Fruit fly (Drosophila melanogaster) whole organism, embryonic: ENCODE data around the gene Charon.

Experiments used
- BEAF-32 ChIP-seq: fragments of 200-800 bp; sonication (Bioruptor generic); optimal IDR thresholded peaks from 3 replicates; lab custom pipeline; 2017; ENCODE audit warnings: missing biosample characterization, missing genetic modification characterization, mild to moderate bottlenecking, moderate library complexity, missing genetic modification reagents
- Blimp-1 ChIP-seq: fragments of 200-800 bp; sonication (Bioruptor generic); optimal IDR thresholded peaks from 3 replicates; lab custom pipeline; 2018; ENCODE audit warnings: missing biosample characterization, missing genetic modification characterization, mild to moderate bottlenecking, moderate library complexity, missing genetic modification reagents
- CG10209 ChIP-seq: fragments of 200-800 bp; sonication (Bioruptor generic); optimal IDR thresholded peaks from 3 replicates; lab custom pipeline; 2017; ENCODE audit warnings: missing biosample characterization, mild to moderate bottlenecking, missing genetic modification characterization, missing genetic modification reagents
- CG10431 ChIP-seq: fragments of 200-800 bp; sonication (Bioruptor generic); optimal IDR thresholded peaks from 3 replicates; lab custom pipeline; 2018; ENCODE audit warnings: missing biosample characterization, mild to moderate bottlenecking, missing genetic modification characterization
- CG10979 ChIP-seq: fragments of 200-800 bp; sonication (Bioruptor generic); optimal IDR thresholded peaks from 2 replicates; lab custom pipeline; 2018; ENCODE audit warnings: missing biosample characterization, mild to moderate bottlenecking, missing genetic modification characterization, moderate library complexity
- CG11093 ChIP-seq: fragments of 200-800 bp; sonication (Bioruptor generic); IDR thresholded peaks from 3 replicates; pipeline ENCODE4 v1.3.6; 2022; ENCODE audit warnings: missing biosample characterization, missing genetic modification characterization
- CG13287 ChIP-seq: fragments of 200-800 bp; sonication (Bioruptor generic); IDR thresholded peaks from 2 replicates; pipeline ENCODE4 v1.3.6; 2022; ENCODE audit warnings: missing biosample characterization, missing genetic modification characterization; ENCODE audit not compliant: partially characterized antibody
- CG1647 ChIP-seq: fragments of 200-800 bp; sonication (Bioruptor generic); optimal IDR thresholded peaks from 3 replicates; lab custom pipeline; 2016; ENCODE audit warnings: missing biosample characterization, missing genetic modification characterization
- CG16779 ChIP-seq: fragments of 200-800 bp; sonication (Bioruptor generic); IDR thresholded peaks from 2 replicates; pipeline ENCODE4 v1.3.6; 2022; ENCODE audit warnings: missing biosample characterization, missing genetic modification characterization
- CG2889 ChIP-seq: fragments of 200-800 bp; sonication (Bioruptor generic); IDR thresholded peaks from 3 replicates; pipeline ENCODE4 v1.3.6; 2022; ENCODE audit warnings: missing biosample characterization, missing genetic modification characterization
- CG31365 ChIP-seq: fragments of 200-800 bp; sonication (Bioruptor generic); optimal IDR thresholded peaks from 2 replicates; lab custom pipeline; 2018; ENCODE audit warnings: missing biosample characterization, mild to moderate bottlenecking, missing genetic modification characterization
- CG3838 ChIP-seq: fragments of 200-800 bp; sonication (Bioruptor generic); optimal IDR thresholded peaks from 3 replicates; lab custom pipeline; 2016; ENCODE audit warnings: missing biosample characterization, missing genetic modification characterization
- CG4404 ChIP-seq: fragments of 200-800 bp; sonication (Bioruptor generic); IDR thresholded peaks from 2 replicates; pipeline ENCODE4 v1.3.6; 2022; ENCODE audit warnings: missing biosample characterization, missing genetic modification characterization
- CG5180 ChIP-seq: fragments of 200-800 bp; sonication (Bioruptor generic); optimal IDR thresholded peaks from 3 replicates; lab custom pipeline; 2017; ENCODE audit warnings: missing biosample characterization, missing genetic modification characterization, mild to moderate bottlenecking, moderate library complexity, missing genetic modification reagents
- CG6791 ChIP-seq: fragments of 200-800 bp; sonication (Bioruptor generic); IDR thresholded peaks from 3 replicates; pipeline ENCODE4 v1.3.6; 2022; ENCODE audit warnings: missing biosample characterization, missing genetic modification characterization; ENCODE audit not compliant: partially characterized antibody
- CG7928 ChIP-seq: fragments of 200-800 bp; sonication (Bioruptor generic); optimal IDR thresholded peaks from 2 replicates; lab custom pipeline; 2017; ENCODE audit warnings: missing biosample characterization, mild to moderate bottlenecking, missing genetic modification characterization
- CG9215 ChIP-seq: fragments of 200-800 bp; sonication (Bioruptor generic); IDR thresholded peaks from 2 replicates; pipeline ENCODE4 v1.3.6; 2022; ENCODE audit warnings: missing biosample characterization, missing genetic modification characterization
- CrebB ChIP-seq: fragments of 200-800 bp; sonication (Bioruptor generic); optimal IDR thresholded peaks from 3 replicates; lab custom pipeline; 2018; ENCODE audit warnings: missing biosample characterization, mild to moderate bottlenecking, missing genetic modification characterization
- Dip3 ChIP-seq: fragments of 200-800 bp; sonication (Bioruptor generic); optimal IDR thresholded peaks from 3 replicates; lab custom pipeline; 2016; ENCODE audit warnings: missing biosample characterization, missing genetic modification characterization
- Elba2 ChIP-seq: fragments of 200-800 bp; sonication (Bioruptor generic); optimal IDR thresholded peaks from 3 replicates; lab custom pipeline; 2016; ENCODE audit warnings: missing biosample characterization, missing genetic modification characterization
- Ets97D ChIP-seq: fragments of 200-800 bp; sonication (Bioruptor generic); optimal IDR thresholded peaks from 3 replicates; lab custom pipeline; 2016; ENCODE audit warnings: missing biosample characterization, missing genetic modification characterization
- Fer3 ChIP-seq: fragments of 200-800 bp; sonication (Bioruptor generic); optimal IDR thresholded peaks from 2 replicates; lab custom pipeline; 2018; ENCODE audit warnings: missing biosample characterization, mild to moderate bottlenecking, missing genetic modification characterization, moderate library complexity
- Hmx ChIP-seq: fragments of 200-800 bp; sonication (Bioruptor generic); optimal IDR thresholded peaks from 2 replicates; lab custom pipeline; 2016; ENCODE audit warnings: missing biosample characterization, missing genetic modification characterization
- Hr3 ChIP-seq: fragments of 200-800 bp; sonication (Bioruptor generic); optimal IDR thresholded peaks from 3 replicates; lab custom pipeline; 2016; ENCODE audit warnings: missing biosample characterization, missing genetic modification characterization
- Hr78 ChIP-seq, 2 experiments: fragments of 200-800 bp in 1 of 2; fragments of >200 bp in 1 of 2; sonication (Bioruptor generic) in 1 of 2; optimal IDR thresholded peaks; 2 replicates each; lab custom pipeline; 2017 to 2019; ENCODE audit warnings: missing biosample characterization in 2 of 2, missing genetic modification characterization in 2 of 2, mild to moderate bottlenecking in 1 of 2, moderate library complexity in 1 of 2
- Med ChIP-seq: fragments of 200-800 bp; sonication (Bioruptor generic); peaks from one replicate; lab custom pipeline; 2016; ENCODE audit warnings: missing biosample characterization, missing genetic modification characterization, mild to moderate bottlenecking, inconsistent platforms, moderate library complexity
- Nf-YB ChIP-seq: fragments of 200-800 bp; sonication (Bioruptor generic); optimal IDR thresholded peaks from 3 replicates; lab custom pipeline; 2019; ENCODE audit warnings: missing biosample characterization, mild to moderate bottlenecking, missing genetic modification characterization, moderate library complexity
- Sry-β ChIP-seq: fragments of 200-800 bp; sonication (Bioruptor generic); optimal IDR thresholded peaks from 2 replicates; lab custom pipeline; 2018; ENCODE audit warnings: missing biosample characterization, mild to moderate bottlenecking, missing genetic modification characterization, moderate library complexity
- al ChIP-seq: fragments of 200-800 bp; sonication (Bioruptor generic); IDR thresholded peaks from 2 replicates; pipeline ENCODE4 v1.3.6; 2022; ENCODE audit warnings: missing biosample characterization, missing genetic modification characterization
- crp ChIP-seq, 2 experiments: fragments of 200-800 bp; sonication (Bioruptor generic); optimal IDR thresholded peaks; 2 replicates in 1 of 2; 3 replicates in 1 of 2; lab custom pipeline; 2017; ENCODE audit warnings: missing biosample characterization in 2 of 2, missing genetic modification characterization in 2 of 2, mild to moderate bottlenecking in 1 of 2, moderate library complexity in 1 of 2
- da ChIP-seq: fragments of 200-800 bp; sonication (Bioruptor generic); optimal IDR thresholded peaks from 2 replicates; lab custom pipeline; 2016; ENCODE audit warnings: missing biosample characterization, missing genetic modification characterization
- eve ChIP-seq, 2 experiments: fragments of >200 bp; optimal IDR thresholded peaks; 2 replicates each; lab custom pipeline; 2017; ENCODE audit warnings: missing biosample characterization in 2 of 2, missing genetic modification characterization in 2 of 2
- eyg ChIP-seq: fragments of 200-800 bp; sonication (Bioruptor generic); optimal IDR thresholded peaks from 3 replicates; lab custom pipeline; 2016; ENCODE audit warnings: missing biosample characterization, missing genetic modification characterization
- gfzf ChIP-seq: fragments of 200-800 bp; sonication (Bioruptor generic); optimal IDR thresholded peaks from 2 replicates; lab custom pipeline; 2016; ENCODE audit warnings: missing biosample characterization, mild to moderate bottlenecking, missing genetic modification characterization, moderate library complexity
- grn ChIP-seq: fragments of 200-800 bp; sonication (Bioruptor generic); optimal IDR thresholded peaks from 3 replicates; lab custom pipeline; 2017; ENCODE audit warnings: missing biosample characterization, missing genetic modification characterization
- hkb ChIP-seq, 2 experiments: fragments of 200-800 bp in 1 of 2; fragments of >200 bp in 1 of 2; sonication (Bioruptor generic) in 1 of 2; IDR thresholded peaks in 1 of 2; optimal IDR thresholded peaks in 1 of 2; 2 replicates each; pipeline versions ENCODE4 v1.3.6 to Lab custom; 2017 to 2022; ENCODE audit warnings: missing biosample characterization in 1 of 2, missing genetic modification characterization in 1 of 2
- ken ChIP-seq: fragments of 200-800 bp; sonication (Bioruptor generic); IDR thresholded peaks from 3 replicates; pipeline ENCODE4 v1.3.6; 2022; ENCODE audit warnings: missing biosample characterization, missing genetic modification characterization
- mirr ChIP-seq: fragments of 200-800 bp; sonication (Bioruptor generic); optimal IDR thresholded peaks from 3 replicates; lab custom pipeline; 2018; ENCODE audit warnings: missing biosample characterization, mild to moderate bottlenecking, missing genetic modification characterization
- nerfin-2 ChIP-seq: fragments of 200-800 bp; sonication (Bioruptor generic); IDR thresholded peaks from 2 replicates; pipeline ENCODE4 v1.3.6; 2022; ENCODE audit warnings: missing biosample characterization, missing genetic modification characterization; ENCODE audit not compliant: partially characterized antibody
- onecut ChIP-seq: fragments of 200-800 bp; sonication (Bioruptor generic); IDR thresholded peaks from 2 replicates; pipeline ENCODE4 v1.3.6; 2022; ENCODE audit warnings: missing biosample characterization, missing genetic modification characterization
- p53 ChIP-seq: fragments of 200-800 bp; sonication (Bioruptor generic); optimal IDR thresholded peaks from 2 replicates; lab custom pipeline; 2016; ENCODE audit warnings: missing biosample characterization, missing genetic modification characterization
- phol ChIP-seq: fragments of 200-800 bp; sonication (Bioruptor generic); optimal IDR thresholded peaks from 3 replicates; lab custom pipeline; 2018; ENCODE audit warnings: missing biosample characterization, mild to moderate bottlenecking, missing genetic modification characterization, moderate library complexity
- psq ChIP-seq: fragments of 200-800 bp; sonication (Bioruptor generic); optimal IDR thresholded peaks from 2 replicates; lab custom pipeline; 2017; ENCODE audit warnings: missing biosample characterization, missing genetic modification characterization
- slbo ChIP-seq: fragments of 200-800 bp; sonication (Bioruptor generic); IDR thresholded peaks from 2 replicates; pipeline ENCODE4 v1.3.6; 2022; ENCODE audit warnings: missing biosample characterization, missing genetic modification characterization
- stwl ChIP-seq: fragments of 200-800 bp; sonication (Bioruptor generic); optimal IDR thresholded peaks from 3 replicates; lab custom pipeline; 2018; ENCODE audit warnings: missing biosample characterization, mild to moderate bottlenecking, missing genetic modification characterization, moderate library complexity
- twi ChIP-seq: fragments of 200-800 bp; optimal IDR thresholded peaks from 2 replicates; lab custom pipeline; 2019; ENCODE audit warnings: missing biosample characterization, mild to moderate bottlenecking, missing genetic modification characterization, moderate library complexity
- z ChIP-seq: fragments of 200-800 bp; sonication (Bioruptor generic); IDR thresholded peaks from 3 replicates; pipeline ENCODE4 v1.3.6; 2022; ENCODE audit warnings: missing biosample characterization, missing genetic modification characterization

Charon gene

dm6 chr2L:1157679-1158518, 14.7 kb downstream of the Charon start, which contains the start of gene capt (continued):
- 0 out of 3 replicates have a peak, but pooled peaks have one; percentile 3 for TF ChIP-seq z (GFP tag; lab: Robert Waterston, UW)
- no peak for TF ChIP-seq CG31365
- no peak for TF ChIP-seq Blimp-1 (GFP tag; lab: Kevin White, UChicago)
- no peak for TF ChIP-seq Hmx
- TF ChIP-seq CG9215 = peak; percentile 56

- TF ChIP-seq slbo (GFP tag; lab: Robert Waterston, UW) = 0 out of 2 replicates have a peak, but pooled peaks have one; percentile 8
- TF ChIP-seq CG1647 (GFP tag; lab: Kevin White, UChicago) = no peak
- TF ChIP-seq CG16779 = no peak
- TF ChIP-seq CG10979 (tag; lab: Kevin White, UChicago) = no peak
- no peak for TF ChIP-seq al
- TF ChIP-seq Hr3 (GFP tag; lab: Kevin White, UChicago) = no peak
- no peak for TF ChIP-seq nerfin-2 (GFP tag; lab: Robert Waterston, UW)
- TF ChIP-seq da (GFP tag; lab: Kevin White, UChicago) = no peak
- TF ChIP-seq CG11093 (GFP tag; lab: Robert Waterston, UW) = no peak
- peak; percentile 33 for TF ChIP-seq mirr (GFP tag; lab: Kevin White, UChicago)
- no peak for TF ChIP-seq CG31365
- TF ChIP-seq CrebB (tag; lab: Kevin White, UChicago) = no peak
- no peak for TF ChIP-seq stwl (tag; lab: Kevin White, UChicago)
- TF ChIP-seq psq = no peak
- peak; percentile 38 for TF ChIP-seq phol
- no peak for TF ChIP-seq hkb (optimal IDR thresholded peaks at IDR 0.05; lab: Kevin White, UChicago)
- TF ChIP-seq hkb (GFP tag; IDR thresholded peaks at IDR 0.05; lab: Robert Waterston, UW) = no peak
- TF ChIP-seq CG3838 (GFP tag; lab: Kevin White, UChicago) = no peak
- no peak for TF ChIP-seq Sry-β
- TF ChIP-seq crp (GFP tag; optimal IDR thresholded peaks at IDR 0.05; lab: Kevin White, UChicago) = no peak
- TF ChIP-seq Nf-YB (GFP tag; lab: Kevin White, UChicago) = no peak
- no peak for TF ChIP-seq Elba2 (GFP tag; lab: Kevin White, UChicago)
- TF ChIP-seq twi = no peak
- no peak for TF ChIP-seq CG10431 (GFP tag; lab: Kevin White, UChicago)
- no peak for TF ChIP-seq CG4404 (GFP tag; lab: Robert Waterston, UW)
- no peak for TF ChIP-seq ken (GFP tag; lab: Robert Waterston, UW)
- TF ChIP-seq Hr78 (GFP tag; optimal IDR thresholded peaks at IDR 0.05; lab: Kevin White, UChicago) = no peak
- no peak for TF ChIP-seq CG5180
- TF ChIP-seq eve (GFP tag; optimal IDR thresholded peaks at IDR 0.05; lab: Kevin White, UChicago) = no peak
- TF ChIP-seq CG2889 = no peak
- no peak for TF ChIP-seq Fer3 (tag; lab: Kevin White, UChicago)
- no peak for TF ChIP-seq gfzf (GFP tag; lab: Kevin White, UChicago)
- no peak for TF ChIP-seq Dip3 (GFP tag; lab: Kevin White, UChicago)
- no peak for TF ChIP-seq Med (GFP tag; lab: Kevin White, UChicago)
- TF ChIP-seq BEAF-32 (GFP tag; lab: Kevin White, UChicago) = no peak
- TF ChIP-seq CG10209 = no peak
- TF ChIP-seq onecut (GFP tag; lab: Robert Waterston, UW) = no peak
- TF ChIP-seq eyg (GFP tag; lab: Kevin White, UChicago) = no peak
- no peak for TF ChIP-seq Ets97D (GFP tag; lab: Kevin White, UChicago)
- no peak for TF ChIP-seq CG13287
- no peak for TF ChIP-seq CG6791 (GFP tag; lab: Robert Waterston, UW)
- peak; percentile 21 for TF ChIP-seq p53
- TF ChIP-seq grn (GFP tag; lab: Kevin White, UChicago) = peak; percentile 80
- no peak for TF ChIP-seq CG7928 (GFP tag; lab: Kevin White, UChicago)
Measured at dm6 chr2L:1157357-1157678, 15.3 kb downstream of the Charon start.
